Worm (Caenorhabditis elegans) whole organism, L2 larva: ENCODE measurements around the gene F11D11.22.

ENCODE experiments used
- alr-1 ChIP-seq: fragments of 150-350 bp; optimal IDR thresholded peaks from 2 replicates; lab custom pipeline; 2014; ENCODE audit warnings: missing biosample characterization, missing genetic modification characterization
- fos-1 ChIP-seq: fragments of 150-350 bp; optimal IDR thresholded peaks from 2 replicates; lab custom pipeline; 2014; ENCODE audit warnings: missing biosample characterization, missing genetic modification characterization
- lin-39 ChIP-seq: fragments of 150-350 bp; optimal IDR thresholded peaks from 2 replicates; lab custom pipeline; 2014; ENCODE audit warnings: missing biosample characterization, missing genetic modification reagents, missing genetic modification characterization
- peb-1 ChIP-seq: fragments of 150-350 bp; optimal IDR thresholded peaks from 2 replicates; lab custom pipeline; 2014; ENCODE audit warnings: missing biosample characterization, missing genetic modification characterization
- sma-9 ChIP-seq, 2 experiments: fragments of 150-350 bp in 1 of 2; sonication (generic microtip) in 1 of 2; optimal IDR thresholded peaks; 2 replicates each; lab custom pipeline; 2014 to 2016; ENCODE audit warnings: missing genetic modification characterization in 2 of 2, mild to moderate bottlenecking in 1 of 2, missing biosample characterization in 1 of 2, missing compliant biosample characterization in 1 of 2, missing genetic modification reagents in 1 of 2, moderate library complexity in 1 of 2
- unc-55 ChIP-seq: fragments of 150-350 bp; sonication (generic microtip); optimal IDR thresholded peaks from 3 replicates; lab custom pipeline; 2014; ENCODE audit warnings: missing biosample characterization, missing genetic modification reagents, missing genetic modification characterization
- unc-62 ChIP-seq: fragments of 150-350 bp; optimal IDR thresholded peaks from 2 replicates; lab custom pipeline; 2014; ENCODE audit warnings: missing biosample characterization, missing genetic modification reagents, missing genetic modification characterization
- zag-1 ChIP-seq: fragments of 150-350 bp; optimal IDR thresholded peaks from 2 replicates; lab custom pipeline; 2014; ENCODE audit warnings: missing biosample characterization, missing genetic modification characterization
- ztf-4 ChIP-seq: fragments of 150-350 bp; optimal IDR thresholded peaks from 2 replicates; lab custom pipeline; 2014; ENCODE audit warnings: missing biosample characterization, missing genetic modification characterization

Gene F11D11.22

ce11 chrV:18811360-18811759 is 49.2 kb downstream of the F11D11.22 start, which contains the start of gene C54E10.7:
TSS of gene C54E10.7 (plus strand) at chrV:18811660.
- no peak for TF ChIP-seq lin-39 (tag; lab: Kevin White, UChicago)
- no peak for TF ChIP-seq alr-1 (tag; lab: Kevin White, UChicago)
- no peak for TF ChIP-seq ztf-4 (tag; lab: Kevin White, UChicago)
- TF ChIP-seq unc-55 (GFP tag; lab: Kevin White, UChicago), result no peak
- TF ChIP-seq fos-1 (tag; lab: Kevin White, UChicago), result no peak
- TF ChIP-seq peb-1 (tag; lab: Kevin White, UChicago), result no peak
- TF ChIP-seq zag-1 (tag; lab: Kevin White, UChicago), result no peak
- TF ChIP-seq unc-62, result no peak
- no peak for TF ChIP-seq sma-9 (GFP tag; optimal IDR thresholded peaks at IDR 0.05; lab: Kevin White, UChicago)
- no peak for TF ChIP-seq sma-9 (tag; optimal IDR thresholded peaks at IDR 0.05; lab: Kevin White, UChicago)
